Fruit fly (Drosophila melanogaster): ENCODE results near the gene CG13930.

Gene CG13930

dm6 chr3L:1670008-1670407 lies 2.5 kb downstream of the CG13930 start, which contains the start of gene RabX5:
Gene RabX5 (minus strand): TSS chr3L:1670108.
- no peak for TF ChIP-seq CG17801 (GFP tag; optimal IDR thresholded peaks at IDR 0.05; ENCODE audit: partially characterized antibody)

- TF ChIP-seq CG17801 (GFP tag; optimal IDR thresholded peaks at IDR 0.05; ENCODE audit: partially characterized antibody): peak; percentile 87
Observed at dm6 chr3L:1668504-1668903, 4.0 kb downstream of the CG13930 start, which contains the start of gene RpL23A. Gene RpL23A (minus strand): TSS chr3L:1668654.

- TF ChIP-seq CG17801 (GFP tag; optimal IDR thresholded peaks at IDR 0.05; ENCODE audit: partially characterized antibody): no peak
Observed at dm6 chr3L:1667423-1667822, 5.1 kb downstream of the CG13930 start.

- no peak for TF ChIP-seq CG17801 (GFP tag; optimal IDR thresholded peaks at IDR 0.05; ENCODE audit: partially characterized antibody)
Observed at dm6 chr3L:1665544-1665943, 7.0 kb downstream of the CG13930 start.

dm6 chr3L:1664876-1665275 lies 7.7 kb downstream of the CG13930 start, which contains the start of the genes Srrm234 and CG7974:
Gene Srrm234 (minus strand): TSS chr3L:1665064.
Gene CG7974 (plus strand): TSS chr3L:1665138.
- peak; percentile 15 for TF ChIP-seq CG17801 (GFP tag; optimal IDR thresholded peaks at IDR 0.05; ENCODE audit: partially characterized antibody)

dm6 chr3L:1664205-1664604 lies 8.3 kb downstream of the CG13930 start:
- no peak for TF ChIP-seq CG17801 (GFP tag; optimal IDR thresholded peaks at IDR 0.05; ENCODE audit: partially characterized antibody)

- no peak for TF ChIP-seq CG17801 (GFP tag; optimal IDR thresholded peaks at IDR 0.05; ENCODE audit: partially characterized antibody)
Observed at dm6 chr3L:1663531-1663930, 9.0 kb downstream of the CG13930 start.

dm6 chr3L:1661738-1662370 lies 10.7 kb downstream of the CG13930 start:
- TF ChIP-seq CG17801 (GFP tag; optimal IDR thresholded peaks at IDR 0.05; ENCODE audit: partially characterized antibody): no peak

- no peak for TF ChIP-seq CG17801 (GFP tag; optimal IDR thresholded peaks at IDR 0.05; ENCODE audit: partially characterized antibody)
Observed at dm6 chr3L:1653752-1654151, 18.8 kb downstream of the CG13930 start.

dm6 chr3L:1652700-1653200 lies 19.8 kb downstream of the CG13930 start, which contains the start of the genes CG7970 and Vta1:
Gene CG7970 (plus strand): TSS chr3L:1652750.
Gene Vta1 (minus strand): TSS chr3L:1652900.
- peak; percentile 57 for TF ChIP-seq CG17801 (GFP tag; optimal IDR thresholded peaks at IDR 0.05; ENCODE audit: partially characterized antibody)

- no peak for TF ChIP-seq CG17801 (GFP tag; optimal IDR thresholded peaks at IDR 0.05; ENCODE audit: partially characterized antibody)
Observed at dm6 chr3L:1649363-1649762, 23.2 kb downstream of the CG13930 start.

- TF ChIP-seq CG17801 (GFP tag; optimal IDR thresholded peaks at IDR 0.05; ENCODE audit: partially characterized antibody): no peak
Observed at dm6 chr3L:1648690-1649355, 23.7 kb downstream of the CG13930 start, which contains the start of gene CG13920. Gene CG13920 (plus strand): TSS chr3L:1648944.

- no peak for TF ChIP-seq CG17801 (GFP tag; optimal IDR thresholded peaks at IDR 0.05; ENCODE audit: partially characterized antibody)
Observed at dm6 chr3L:1647276-1647919, 25.1 kb downstream of the CG13930 start, which contains the start of the genes CG17249 and Bro. Gene CG17249 (minus strand): TSS chr3L:1647464. Gene Bro (plus strand): TSS chr3L:1647869.

dm6 chr3L:1644920-1645567 lies 27.5 kb downstream of the CG13930 start, which contains the start of the genes alphaCOP and CG13919:
Gene alphaCOP (minus strand): TSS chr3L:1645199.
Gene CG13919 (plus strand): TSS chr3L:1645467.
- peak; percentile 97 for TF ChIP-seq CG17801 (GFP tag; optimal IDR thresholded peaks at IDR 0.05; ENCODE audit: partially characterized antibody)
